Worm (Caenorhabditis elegans): ENCODE results near the gene tbc-9.

Gene tbc-9

ce11 chrIV:13502806-13503363 lies at the start of gene tbc-9:
tbc-9 (minus strand) TSS chrIV:13502856.
- TF ChIP-seq dao-5 (tag; optimal IDR thresholded peaks at IDR 0.05), result no peak

- no peak for TF ChIP-seq him-1 (tag; optimal IDR thresholded peaks at IDR 0.05)
- no peak for TF ChIP-seq W03F9.2 (tag; optimal IDR thresholded peaks at IDR 0.05)
- no peak for TF ChIP-seq dao-5 (tag; optimal IDR thresholded peaks at IDR 0.05)
Observed at ce11 chrIV:13549350-13549749, 46.7 kb upstream of the tbc-9 start.

- TF ChIP-seq dao-5 (tag; optimal IDR thresholded peaks at IDR 0.05) (no peak), him-1 (tag; optimal IDR thresholded peaks at IDR 0.05) (no peak), W03F9.2 (tag; optimal IDR thresholded peaks at IDR 0.05) (no peak)
Observed at ce11 chrIV:13548188-13548587, 45.5 kb upstream of the tbc-9 start, which contains the start of gene F52G2.3. F52G2.3 (minus strand) TSS chrIV:13548230.

ce11 chrIV:13540165-13540564 lies 37.5 kb upstream of the tbc-9 start, which contains the start of gene rsd-2:
rsd-2 (minus strand) TSS chrIV:13540265.
- no peak for TF ChIP-seq him-1 (tag; optimal IDR thresholded peaks at IDR 0.05)
- no peak for TF ChIP-seq dao-5 (tag; optimal IDR thresholded peaks at IDR 0.05)
- TF ChIP-seq W03F9.2 (tag; optimal IDR thresholded peaks at IDR 0.05), result no peak

- no peak for TF ChIP-seq him-1 (tag; optimal IDR thresholded peaks at IDR 0.05)
- TF ChIP-seq W03F9.2 (tag; optimal IDR thresholded peaks at IDR 0.05), result no peak
- no peak for TF ChIP-seq dao-5 (tag; optimal IDR thresholded peaks at IDR 0.05)
Observed at ce11 chrIV:13538901-13539300, 36.2 kb upstream of the tbc-9 start.

- no peak for TF ChIP-seq W03F9.2 (tag; optimal IDR thresholded peaks at IDR 0.05)
- no peak for TF ChIP-seq him-1 (tag; optimal IDR thresholded peaks at IDR 0.05)
- no peak for TF ChIP-seq dao-5 (tag; optimal IDR thresholded peaks at IDR 0.05)
Observed at ce11 chrIV:13525223-13525622, 22.6 kb upstream of the tbc-9 start.

ce11 chrIV:13521785-13522184 lies 19.1 kb upstream of the tbc-9 start, which contains the start of gene dcap-2:
dcap-2 (minus strand) TSS chrIV:13521870.
- TF ChIP-seq him-1 (tag; optimal IDR thresholded peaks at IDR 0.05), result no peak
- peak; percentile 33 for TF ChIP-seq W03F9.2 (tag; optimal IDR thresholded peaks at IDR 0.05)

ce11 chrIV:13513010-13513409 lies 10.4 kb upstream of the tbc-9 start:
- TF ChIP-seq W03F9.2 (tag; optimal IDR thresholded peaks at IDR 0.05) (no peak), dao-5 (tag; optimal IDR thresholded peaks at IDR 0.05) (no peak)

- TF ChIP-seq him-1 (tag; optimal IDR thresholded peaks at IDR 0.05) (no peak), W03F9.2 (tag; optimal IDR thresholded peaks at IDR 0.05) (no peak)
Observed at ce11 chrIV:13512112-13512569, 9.5 kb upstream of the tbc-9 start, which contains the start of gene puf-3. puf-3 (minus strand) TSS chrIV:13512162.

- TF ChIP-seq W03F9.2 (tag; optimal IDR thresholded peaks at IDR 0.05), result no peak
- no peak for TF ChIP-seq dao-5 (tag; optimal IDR thresholded peaks at IDR 0.05)
- TF ChIP-seq him-1 (tag; optimal IDR thresholded peaks at IDR 0.05), result no peak
Observed at ce11 chrIV:13510049-13510448, 7.4 kb upstream of the tbc-9 start.

- TF ChIP-seq dao-5 (tag; optimal IDR thresholded peaks at IDR 0.05) (no peak), W03F9.2 (tag; optimal IDR thresholded peaks at IDR 0.05) (no peak), him-1 (tag; optimal IDR thresholded peaks at IDR 0.05) (no peak)
Observed at ce11 chrIV:13508924-13509323, 6.3 kb upstream of the tbc-9 start, which contains the start of gene afmd-2. afmd-2 (plus strand) TSS chrIV:13509224.

- TF ChIP-seq him-1 (tag; optimal IDR thresholded peaks at IDR 0.05), result no peak
Observed at ce11 chrIV:13505662-13506061, 3.0 kb upstream of the tbc-9 start, which contains the start of gene nlp-17. nlp-17 (minus strand) TSS chrIV:13505762.

ce11 chrIV:13505144-13505543 lies 2.5 kb upstream of the tbc-9 start, which contains the start of gene seld-1:
seld-1 (plus strand) TSS chrIV:13505444.
- TF ChIP-seq W03F9.2 (tag; optimal IDR thresholded peaks at IDR 0.05) (no peak), dao-5 (tag; optimal IDR thresholded peaks at IDR 0.05) (no peak), him-1 (tag; optimal IDR thresholded peaks at IDR 0.05) (no peak)

- TF ChIP-seq him-1 (tag; optimal IDR thresholded peaks at IDR 0.05), result no peak
- TF ChIP-seq W03F9.2 (tag; optimal IDR thresholded peaks at IDR 0.05), result no peak
- no peak for TF ChIP-seq dao-5 (tag; optimal IDR thresholded peaks at IDR 0.05)
Observed at ce11 chrIV:13493719-13494118, 8.9 kb downstream of the tbc-9 start.

- no peak for TF ChIP-seq dao-5 (tag; optimal IDR thresholded peaks at IDR 0.05)
- no peak for TF ChIP-seq him-1 (tag; optimal IDR thresholded peaks at IDR 0.05)
- no peak for TF ChIP-seq W03F9.2 (tag; optimal IDR thresholded peaks at IDR 0.05)
Observed at ce11 chrIV:13492271-13492670, 10.4 kb downstream of the tbc-9 start, which contains the start of gene Y45F10A.7. Y45F10A.7 (plus strand) TSS chrIV:13492571.

Measured in whole organism, L4/young adult.